Worm (Caenorhabditis elegans): ENCODE data around the gene T05C12.1.

ce11 chrII:8126617-8127016 is 46.9 kb upstream of the T05C12.1 start:
- no peak for TF ChIP-seq nhr-76 (tag; optimal IDR thresholded peaks at IDR 0.05)
- no peak for TF ChIP-seq sea-2 (GFP tag; optimal IDR thresholded peaks at IDR 0.05)
- TF ChIP-seq pqm-1 (tag; optimal IDR thresholded peaks at IDR 0.05): no peak
- TF ChIP-seq elt-2 (tag; optimal IDR thresholded peaks at IDR 0.05): no peak

Data from whole organism, L3 larva.